Fruit fly (Drosophila melanogaster): Measurements from ENCODE around the gene drongo.

- TF ChIP-seq brk (GFP tag; optimal IDR thresholded peaks at IDR 0.05) (peak; percentile 86), sage (GFP tag; optimal IDR thresholded peaks at IDR 0.05) (peak; percentile 91), Dfd (GFP tag; optimal IDR thresholded peaks at IDR 0.05) (no peak), dmrt93B (GFP tag; optimal IDR thresholded peaks at IDR 0.05) (peak; percentile 91), psq (GFP tag; optimal IDR thresholded peaks at IDR 0.05) (peak; percentile 91), CG9705 (GFP tag; optimal IDR thresholded peaks at IDR 0.05) (peak; percentile 94)
Observed at dm6 chr2L:841708-842107, 9.2 kb downstream of the drongo start.

Measured in whole organism, wandering third instar larva.